Fruit fly (Drosophila melanogaster) whole organism, embryonic: Measurements from ENCODE around the gene CG13024.

Experiments used
- Asciz ChIP-seq: fragments of 200-800 bp; sonication (Bioruptor generic); optimal IDR thresholded peaks from 2 replicates; lab custom pipeline; 2017; ENCODE audit warnings: missing biosample characterization, mild to moderate bottlenecking, missing genetic modification characterization, missing genetic modification reagents
- Atf-2 ChIP-seq: fragments of 200-800 bp; sonication (Bioruptor generic); optimal IDR thresholded peaks from 2 replicates; lab custom pipeline; 2016; ENCODE audit warnings: missing biosample characterization, missing genetic modification characterization
- Atf6 ChIP-seq: fragments of 200-800 bp; sonication (Bioruptor generic); IDR thresholded peaks from 2 replicates; pipeline ENCODE4 v1.3.6; 2022; ENCODE audit warnings: missing biosample characterization, missing genetic modification characterization
- B-H2 ChIP-seq: fragments of 200-800 bp; sonication (Bioruptor generic); optimal IDR thresholded peaks from 2 replicates; lab custom pipeline; 2018; ENCODE audit warnings: missing biosample characterization, mild to moderate bottlenecking, missing genetic modification characterization
- Blimp-1 ChIP-seq: fragments of 200-800 bp; sonication (Bioruptor generic); optimal IDR thresholded peaks from 3 replicates; lab custom pipeline; 2018; ENCODE audit warnings: missing biosample characterization, missing genetic modification characterization, mild to moderate bottlenecking, moderate library complexity, missing genetic modification reagents
- CG10147 ChIP-seq: fragments of 200-800 bp; sonication (Bioruptor generic); optimal IDR thresholded peaks from 2 replicates; lab custom pipeline; 2019; ENCODE audit warnings: missing biosample characterization, mild to moderate bottlenecking, missing genetic modification characterization, moderate library complexity
- CG10979 ChIP-seq: fragments of 200-800 bp; sonication (Bioruptor generic); optimal IDR thresholded peaks from 2 replicates; lab custom pipeline; 2018; ENCODE audit warnings: missing biosample characterization, mild to moderate bottlenecking, missing genetic modification characterization, moderate library complexity
- CG11695 ChIP-seq: fragments of 200-800 bp; sonication (Bioruptor generic); IDR thresholded peaks from 3 replicates; pipeline ENCODE4 v1.3.6; 2022; ENCODE audit warnings: missing biosample characterization, missing genetic modification characterization
- CG12104 ChIP-seq: fragments of 200-800 bp; sonication (Bioruptor generic); optimal IDR thresholded peaks from 3 replicates; lab custom pipeline; 2016; ENCODE audit warnings: missing biosample characterization, missing genetic modification characterization
- CG18011 ChIP-seq: fragments of 200-800 bp; sonication (Bioruptor generic); optimal IDR thresholded peaks from 2 replicates; lab custom pipeline; 2017; ENCODE audit warnings: missing biosample characterization, missing genetic modification characterization, mild to moderate bottlenecking, moderate library complexity, missing genotype
- CG18262 ChIP-seq: fragments of 200-800 bp; optimal IDR thresholded peaks from 3 replicates; lab custom pipeline; 2019; ENCODE audit warnings: missing biosample characterization, mild to moderate bottlenecking, missing genetic modification characterization, moderate library complexity
- CG2120 ChIP-seq: fragments of 200-800 bp; sonication (Bioruptor generic); optimal IDR thresholded peaks from 3 replicates; lab custom pipeline; 2016; ENCODE audit warnings: missing biosample characterization, missing genetic modification characterization
- CG2712 ChIP-seq: fragments of 200-800 bp; optimal IDR thresholded peaks from 3 replicates; lab custom pipeline; 2019; ENCODE audit warnings: missing biosample characterization, mild to moderate bottlenecking, missing genetic modification characterization, moderate library complexity
- CG30403 ChIP-seq: fragments of 200-800 bp; sonication (Bioruptor generic); optimal IDR thresholded peaks from 3 replicates; lab custom pipeline; 2016; ENCODE audit warnings: missing biosample characterization, missing genetic modification characterization
- CG32772 ChIP-seq: fragments of 200-800 bp; sonication (Bioruptor generic); IDR thresholded peaks from 2 replicates; pipeline ENCODE4 v1.3.6; 2022; ENCODE audit warnings: missing biosample characterization, missing genetic modification characterization
- CG33557 ChIP-seq: fragments of 200-800 bp; sonication (Bioruptor generic); optimal IDR thresholded peaks from 2 replicates; lab custom pipeline; 2019; ENCODE audit warnings: missing biosample characterization, mild to moderate bottlenecking, missing genetic modification characterization, moderate library complexity
- CG4328 ChIP-seq: fragments of 200-800 bp; sonication (Bioruptor generic); optimal IDR thresholded peaks from 3 replicates; lab custom pipeline; 2017; ENCODE audit warnings: missing biosample characterization, missing genetic modification reagents, missing genetic modification characterization
- CG4820 ChIP-seq: fragments of 200-800 bp; sonication (Bioruptor generic); optimal IDR thresholded peaks from 3 replicates; lab custom pipeline; 2016; ENCODE audit warnings: missing biosample characterization, missing genetic modification characterization
- D ChIP-seq, 2 experiments: fragments of 200-800 bp in 1 of 2; fragments of >200 bp in 1 of 2; sonication (Bioruptor generic) in 1 of 2; optimal IDR thresholded peaks; 2 replicates in 1 of 2; 3 replicates in 1 of 2; lab custom pipeline; 2017; ENCODE audit warnings: mild to moderate bottlenecking in 1 of 2, missing biosample characterization in 1 of 2, missing genetic modification characterization in 1 of 2, missing genetic modification reagents in 1 of 2
- D19A ChIP-seq: fragments of 200-800 bp; optimal IDR thresholded peaks from 3 replicates; lab custom pipeline; 2019; ENCODE audit warnings: missing biosample characterization, mild to moderate bottlenecking, missing genetic modification characterization, moderate library complexity
- Deaf1 ChIP-seq: fragments of 200-800 bp; optimal IDR thresholded peaks from 3 replicates; lab custom pipeline; 2019; ENCODE audit warnings: missing biosample characterization, mild to moderate bottlenecking, missing genetic modification characterization, moderate library complexity
- Dll ChIP-seq: fragments of 200-800 bp; sonication (Bioruptor generic); IDR thresholded peaks from 4 replicates; pipeline ENCODE4 v1.3.6; 2022; ENCODE audit warnings: missing biosample characterization, missing genetic modification characterization; ENCODE audit not compliant: partially characterized antibody
- Doc3 ChIP-seq: fragments of 200-800 bp; sonication (Bioruptor generic); IDR thresholded peaks from 3 replicates; pipeline ENCODE4 v1.3.6; 2022; ENCODE audit warnings: missing biosample characterization, missing genetic modification characterization; ENCODE audit not compliant: partially characterized antibody
- Ets65A ChIP-seq: fragments of 200-800 bp; sonication (Bioruptor generic); peaks from one replicate; lab custom pipeline; 2016; ENCODE audit warnings: missing biosample characterization, missing genetic modification characterization
- Fer1 ChIP-seq: fragments of 200-800 bp; sonication (Bioruptor generic); optimal IDR thresholded peaks from 2 replicates; lab custom pipeline; 2017; ENCODE audit warnings: missing biosample characterization, mild to moderate bottlenecking, missing genetic modification characterization
- H2.0 ChIP-seq: fragments of 200-800 bp; sonication (Bioruptor generic); IDR thresholded peaks from 2 replicates; pipeline ENCODE4 v1.3.6; 2022; ENCODE audit warnings: missing biosample characterization, missing genetic modification characterization
- Hey ChIP-seq: fragments of 200-800 bp; sonication (Bioruptor generic); optimal IDR thresholded peaks from 3 replicates; lab custom pipeline; 2018; ENCODE audit warnings: missing biosample characterization, mild to moderate bottlenecking, missing genetic modification characterization
- Hmr ChIP-seq: fragments of 200-800 bp; sonication (Bioruptor generic); optimal IDR thresholded peaks from 3 replicates; lab custom pipeline; 2017; ENCODE audit warnings: mild to moderate bottlenecking, missing biosample characterization, missing genetic modification reagents, missing genetic modification characterization
- Hr51 ChIP-seq, 2 experiments: fragments of 200-800 bp; sonication (Bioruptor generic); optimal IDR thresholded peaks; 2 replicates in 1 of 2; 3 replicates in 1 of 2; lab custom pipeline; 2016 to 2018; ENCODE audit warnings: missing biosample characterization in 2 of 2, missing genetic modification characterization in 2 of 2, mild to moderate bottlenecking in 1 of 2, moderate library complexity in 1 of 2
- Max ChIP-seq: fragments of 200-800 bp; sonication (Bioruptor generic); optimal IDR thresholded peaks from 2 replicates; lab custom pipeline; 2016; ENCODE audit warnings: missing biosample characterization, mild to moderate bottlenecking, missing genetic modification characterization
- Oli ChIP-seq: fragments of 200-800 bp; sonication (Bioruptor generic); optimal IDR thresholded peaks from 2 replicates; lab custom pipeline; 2018; ENCODE audit warnings: missing biosample characterization, mild to moderate bottlenecking, missing genetic modification characterization, moderate library complexity
- Sox100B ChIP-seq: fragments of 200-800 bp; sonication (Bioruptor generic); optimal IDR thresholded peaks from 3 replicates; lab custom pipeline; 2018; ENCODE audit warnings: missing biosample characterization, mild to moderate bottlenecking, missing genetic modification characterization
- TFAM ChIP-seq: fragments of 200-800 bp; sonication (Bioruptor generic); optimal IDR thresholded peaks from 2 replicates; lab custom pipeline; 2017; ENCODE audit warnings: missing biosample characterization, missing genetic modification characterization, inconsistent platforms
- ato ChIP-seq: fragments of 200-800 bp; sonication (Bioruptor generic); IDR thresholded peaks from 2 replicates; pipeline ENCODE4 v1.3.6; 2022; ENCODE audit warnings: missing biosample characterization, missing genetic modification characterization; ENCODE audit not compliant: partially characterized antibody
- az2 ChIP-seq: fragments of 200-800 bp; sonication (Bioruptor generic); optimal IDR thresholded peaks from 3 replicates; lab custom pipeline; 2016; ENCODE audit warnings: missing biosample characterization, missing genetic modification characterization
- bcd ChIP-seq: fragments of 200-800 bp; sonication (Bioruptor generic); optimal IDR thresholded peaks from 2 replicates; lab custom pipeline; 2017; ENCODE audit warnings: missing biosample characterization, mild to moderate bottlenecking, missing genetic modification characterization
- crp ChIP-seq, 2 experiments: fragments of 200-800 bp; sonication (Bioruptor generic); optimal IDR thresholded peaks; 2 replicates in 1 of 2; 3 replicates in 1 of 2; lab custom pipeline; 2017; ENCODE audit warnings: missing biosample characterization in 2 of 2, missing genetic modification characterization in 2 of 2, mild to moderate bottlenecking in 1 of 2, moderate library complexity in 1 of 2
- cwo ChIP-seq: fragments of 200-800 bp; sonication (Bioruptor generic); optimal IDR thresholded peaks from 3 replicates; lab custom pipeline; 2017; ENCODE audit warnings: missing biosample characterization, missing genetic modification characterization, mild to moderate bottlenecking, moderate library complexity, missing genetic modification reagents
- dmrt99B ChIP-seq: fragments of 200-800 bp; sonication (Bioruptor generic); optimal IDR thresholded peaks from 2 replicates; lab custom pipeline; 2018; ENCODE audit warnings: missing biosample characterization, mild to moderate bottlenecking, missing genetic modification characterization, moderate library complexity
- dysf ChIP-seq: fragments of 200-800 bp; sonication (Bioruptor generic); IDR thresholded peaks from 3 replicates; pipeline ENCODE4 v1.3.6; 2022; ENCODE audit warnings: missing biosample characterization, missing genetic modification characterization
- gcm ChIP-seq: fragments of 200-800 bp; sonication (Bioruptor generic); optimal IDR thresholded peaks from 2 replicates; lab custom pipeline; 2019; ENCODE audit warnings: missing biosample characterization, mild to moderate bottlenecking, missing genetic modification characterization, moderate library complexity
- ken ChIP-seq: fragments of 200-800 bp; sonication (Bioruptor generic); IDR thresholded peaks from 3 replicates; pipeline ENCODE4 v1.3.6; 2022; ENCODE audit warnings: missing biosample characterization, missing genetic modification characterization
- lola ChIP-seq, 3 experiments: fragments of >200 bp in 2 of 3; fragments of 200-800 bp in 1 of 3; sonication (Bioruptor generic) in 1 of 3; optimal IDR thresholded peaks; 2 replicates each; lab custom pipeline; 2017 to 2019; ENCODE audit warnings: missing biosample characterization in 3 of 3, missing genetic modification characterization in 3 of 3, mild to moderate bottlenecking in 1 of 3, moderate library complexity in 1 of 3
- nmo ChIP-seq: fragments of 200-800 bp; sonication (Bioruptor generic); optimal IDR thresholded peaks from 2 replicates; lab custom pipeline; 2018; ENCODE audit warnings: missing biosample characterization, mild to moderate bottlenecking, missing genetic modification characterization, moderate library complexity
- nom ChIP-seq: fragments of 200-800 bp; sonication (Bioruptor generic); optimal IDR thresholded peaks from 2 replicates; lab custom pipeline; 2017; ENCODE audit warnings: missing biosample characterization, missing genetic modification characterization, mild to moderate bottlenecking, moderate library complexity, missing genetic modification reagents
- org-1 ChIP-seq: fragments of 200-800 bp; sonication (Bioruptor generic); optimal IDR thresholded peaks from 2 replicates; lab custom pipeline; 2017; ENCODE audit warnings: missing biosample characterization, missing genetic modification characterization
- pan ChIP-seq, 4 experiments: fragments of >200 bp in 3 of 4; fragments of 200-800 bp in 1 of 4; sonication (Bioruptor generic) in 1 of 4; optimal IDR thresholded peaks in 3 of 4; IDR thresholded peaks in 1 of 4; 2 replicates each; pipeline versions ENCODE4 v1.3.6 to Lab custom; 2017 to 2022; ENCODE audit warnings: missing biosample characterization in 2 of 4, missing genetic modification characterization in 2 of 4, mixed read lengths in 1 of 4
- pb ChIP-seq: fragments of 200-800 bp; sonication (Bioruptor generic); optimal IDR thresholded peaks from 3 replicates; lab custom pipeline; 2016; ENCODE audit warnings: missing biosample characterization, missing genetic modification characterization

Gene CG13024

DNA sequence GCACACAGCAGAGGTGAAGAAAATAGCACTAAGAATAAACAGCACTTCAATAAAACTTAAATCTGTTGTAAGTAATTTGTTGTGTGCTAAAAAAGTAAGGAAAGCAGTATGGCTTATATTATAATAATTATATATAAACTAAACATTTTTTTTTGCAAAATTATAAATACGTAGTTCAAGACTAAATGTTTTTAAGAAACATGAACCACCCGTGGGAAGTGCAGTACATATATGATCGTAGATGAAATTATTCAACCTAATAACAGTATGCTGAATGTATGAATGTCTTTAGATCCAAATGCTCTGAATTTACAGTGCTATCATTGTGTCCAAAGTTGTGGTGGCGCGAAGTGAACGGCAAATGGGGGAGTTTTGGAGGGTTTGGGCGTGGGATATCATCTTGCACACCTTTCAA lies 41.9 kb upstream of the CG13024 start (continued):
- TF ChIP-seq Dll (GFP tag; lab: Robert Waterston, UW) (no peak), Hr51 (GFP tag; optimal IDR thresholded peaks at IDR 0.05; lab: Kevin White, UChicago) (peak in 1 of 2 experiments; percentile 54), B-H2 (GFP tag; lab: Kevin White, UChicago) (no peak), Max (GFP tag; lab: Kevin White, UChicago) (no peak), CG11695 (0 out of 3 replicates have a peak, but pooled peaks have one; percentile 22), Blimp-1 (GFP tag; lab: Kevin White, UChicago) (peak; percentile 58), Doc3 (GFP tag; lab: Robert Waterston, UW) (no peak), CG10979 (tag; lab: Kevin White, UChicago) (peak; percentile 47), D (optimal IDR thresholded peaks at IDR 0.05; lab: Kevin White, UChicago) (no peak), D (GFP tag; optimal IDR thresholded peaks at IDR 0.05; lab: Kevin White, UChicago) (peak; percentile 35), Asciz (GFP tag; lab: Kevin White, UChicago) (peak; percentile 16), Oli (tag; lab: Kevin White, UChicago) (peak; percentile 35), az2 (GFP tag; lab: Kevin White, UChicago) (peak; percentile 8), dysf (GFP tag; lab: Robert Waterston, UW) (peak; percentile 28; the same call in 1 of the 3 replicates), CG4328 (GFP tag; lab: Kevin White, UChicago) (no peak), pan (optimal IDR thresholded peaks at IDR 0.05; lab: Kevin White, UChicago) (no peak), pan (GFP tag; optimal IDR thresholded peaks at IDR 0.05 in 1 of 2, IDR thresholded peaks at IDR 0.05 in 1 of 2) (no peak), CG18011 (GFP tag; lab: Kevin White, UChicago) (no peak), nom (GFP tag; lab: Kevin White, UChicago) (no peak), ken (GFP tag; lab: Robert Waterston, UW) (no peak), CG4820 (GFP tag; lab: Kevin White, UChicago) (no peak), Deaf1 (tag; lab: Kevin White, UChicago) (peak; percentile 12), dmrt99B (tag; lab: Kevin White, UChicago) (peak; percentile 53), CG33557 (no peak), Fer1 (GFP tag; lab: Kevin White, UChicago) (peak; percentile 15), CG12104 (GFP tag; lab: Kevin White, UChicago) (peak; percentile 33), ato (GFP tag; lab: Robert Waterston, UW) (no peak), bcd (GFP tag; lab: Kevin White, UChicago) (peak; percentile 41), TFAM (no peak), lola (GFP tag; optimal IDR thresholded peaks at IDR 0.05; lab: Kevin White, UChicago) (peak in 1 of 3 experiments; percentile 11), CG30403 (peak; percentile 43), cwo (GFP tag; lab: Kevin White, UChicago) (peak; percentile 18), org-1 (GFP tag; lab: Kevin White, UChicago) (peak; percentile 31), CG2712 (tag; lab: Kevin White, UChicago) (peak; percentile 57), CG32772 (GFP tag; lab: Robert Waterston, UW) (no peak), CG10147 (GFP tag; lab: Kevin White, UChicago) (peak; percentile 39), D19A (tag; lab: Kevin White, UChicago) (peak; percentile 29), Sox100B (GFP tag; lab: Kevin White, UChicago) (peak; percentile 55), pb (GFP tag; lab: Kevin White, UChicago) (no peak), gcm (peak; percentile 21), H2.0 (GFP tag; lab: Robert Waterston, UW) (0 out of 2 replicates have a peak, but pooled peaks have one; percentile 20), Hey (tag; lab: Kevin White, UChicago) (no peak), Hmr (GFP tag; lab: Kevin White, UChicago) (peak; percentile 17), CG18262 (peak; percentile 63), crp (GFP tag; optimal IDR thresholded peaks at IDR 0.05; lab: Kevin White, UChicago) (no peak), nmo (GFP tag; lab: Kevin White, UChicago) (peak; percentile 54), Atf6 (no peak), Ets65A (GFP tag; lab: Kevin White, UChicago) (peak; percentile 75), Atf-2 (GFP tag; lab: Kevin White, UChicago) (no peak), CG2120 (peak; percentile 1)
